Worm (Caenorhabditis elegans): ENCODE measurements around the gene prdx-3.

The prdx-3 gene

ce11 chrIII:4407144-4407543 lies at the start of gene prdx-3:
TSS of gene prdx-3 (plus strand) at chrIII:4407444.
- TF ChIP-seq unc-62 (GFP tag; optimal IDR thresholded peaks at IDR 0.05 in 1 of 2) (peak in 1 of 2 experiments; percentile 49), unc-62 (tag; optimal IDR thresholded peaks at IDR 0.05) (no peak), sdz-12 (GFP tag; optimal IDR thresholded peaks at IDR 0.05) (no peak), lir-3 (tag; optimal IDR thresholded peaks at IDR 0.05) (no peak), ctbp-1 (GFP tag; IDR thresholded peaks at IDR 0.05) (no peak), Y48G9A.11 (GFP tag; IDR thresholded peaks at IDR 0.05) (no peak), zag-1 (tag; optimal IDR thresholded peaks at IDR 0.05) (no peak), lin-38 (GFP tag; IDR thresholded peaks at IDR 0.05) (0 out of 2 replicates have a peak, but pooled peaks have one; percentile 9), daf-19 (GFP tag; conservative IDR thresholded peaks at IDR 0.05) (no peak)

- TF ChIP-seq daf-12 (tag; optimal IDR thresholded peaks at IDR 0.05) (no peak), unc-62 (GFP tag; optimal IDR thresholded peaks at IDR 0.05 in 1 of 2) (no peak), unc-62 (tag; optimal IDR thresholded peaks at IDR 0.05) (no peak), arid-1 (GFP tag; conservative IDR thresholded peaks at IDR 0.05) (no peak), nhr-102 (tag; optimal IDR thresholded peaks at IDR 0.05) (no peak)
These were observed 48.9 kb upstream of the prdx-3 start for ce11 chrIII:4358345-4358744.

- peak; percentile 70 for TF ChIP-seq aha-1 (tag)
- TF ChIP-seq unc-62 (GFP tag; optimal IDR thresholded peaks at IDR 0.05 in 1 of 2), result peak in 1 of 2 experiments; percentile 42
- no peak for TF ChIP-seq unc-62 (tag; optimal IDR thresholded peaks at IDR 0.05)
- no peak for TF ChIP-seq ztf-11 (tag; optimal IDR thresholded peaks at IDR 0.05)
These were observed 48.0 kb upstream of the prdx-3 start for ce11 chrIII:4359208-4359607.

ce11 chrIII:4359900-4360299 lies 47.3 kb upstream of the prdx-3 start:
- TF ChIP-seq nhr-76 (tag; optimal IDR thresholded peaks at IDR 0.05), result no peak
- no peak for TF ChIP-seq hmg-1.1 (GFP tag; IDR thresholded peaks at IDR 0.05)
- TF ChIP-seq egl-27 (tag; optimal IDR thresholded peaks at IDR 0.05), result no peak
- TF ChIP-seq lin-39 (tag; optimal IDR thresholded peaks at IDR 0.05), result no peak
- no peak for TF ChIP-seq php-3 (GFP tag; IDR thresholded peaks at IDR 0.05)
- TF ChIP-seq F10B5.3 (tag; optimal IDR thresholded peaks at IDR 0.05), result no peak
- TF ChIP-seq nhr-237 (tag; optimal IDR thresholded peaks at IDR 0.05), result no peak
- TF ChIP-seq nhr-28 (tag; optimal IDR thresholded peaks at IDR 0.05), result no peak
- TF ChIP-seq D1046.2 (GFP tag; IDR thresholded peaks at IDR 0.05), result no peak
- no peak for TF ChIP-seq zfp-3 (GFP tag; conservative IDR thresholded peaks at IDR 0.05)
- TF ChIP-seq pha-4 (GFP tag; IDR thresholded peaks at IDR 0.05), result no peak
- TF ChIP-seq pha-4 (tag; optimal IDR thresholded peaks at IDR 0.05), result no peak
- TF ChIP-seq nhr-10 (tag; optimal IDR thresholded peaks at IDR 0.05), result no peak
- TF ChIP-seq F44E2.7 (GFP tag; IDR thresholded peaks at IDR 0.05), result no peak
- TF ChIP-seq dmd-9 (GFP tag; IDR thresholded peaks at IDR 0.05), result no peak
- no peak for TF ChIP-seq tra-1 (GFP tag; IDR thresholded peaks at IDR 0.05)
- TF ChIP-seq Y105C5A.15 (GFP tag; IDR thresholded peaks at IDR 0.05), result no peak
- no peak for TF ChIP-seq ama-1 (optimal IDR thresholded peaks at IDR 0.05)
- no peak for TF ChIP-seq nhr-48 (tag; optimal IDR thresholded peaks at IDR 0.05)
- TF ChIP-seq Y75B8A.6 (GFP tag; IDR thresholded peaks at IDR 0.05), result no peak
- TF ChIP-seq F49E8.2 (tag; optimal IDR thresholded peaks at IDR 0.05; ENCODE audit: borderline replicate concordance), result no peak

ce11 chrIII:4362332-4362731 lies 44.9 kb upstream of the prdx-3 start:
- TF ChIP-seq lin-29 (GFP tag; IDR thresholded peaks at IDR 0.05), result 0 out of 2 replicates have a peak, but pooled peaks have one; percentile 16
- peak in 1 of 2 experiments; percentile 1 for TF ChIP-seq hif-1 (tag; optimal IDR thresholded peaks at IDR 0.05)
- peak; percentile 21 for TF ChIP-seq hlh-11 (tag; optimal IDR thresholded peaks at IDR 0.05)
- TF ChIP-seq ctbp-1 (GFP tag; IDR thresholded peaks at IDR 0.05), result 0 out of 2 replicates have a peak, but pooled peaks have one; percentile 30
- TF ChIP-seq arid-1 (GFP tag; conservative IDR thresholded peaks at IDR 0.05), result peak; percentile 63; the same call in 1 of the 2 replicates
- TF ChIP-seq mes-2 (tag; optimal IDR thresholded peaks at IDR 0.05; ENCODE audit: poor library complexity, severe bottlenecking), result peak; percentile 63
- TF ChIP-seq egl-43 (GFP tag; IDR thresholded peaks at IDR 0.05), result peak; percentile 69
- no peak for TF ChIP-seq T26A8.4 (GFP tag; IDR thresholded peaks at IDR 0.05)
- peak; percentile 41 for TF ChIP-seq dve-1 (tag; optimal IDR thresholded peaks at IDR 0.05; ENCODE audit: insufficient read depth)
- no peak for TF ChIP-seq snpc-4 (tag; optimal IDR thresholded peaks at IDR 0.05)
- TF ChIP-seq duxl-1 (tag; optimal IDR thresholded peaks at IDR 0.05; ENCODE audit: poor library complexity), result peak; percentile 35
- no peak for TF ChIP-seq jun-1 (tag; optimal IDR thresholded peaks at IDR 0.05)
- 0 out of 2 replicates have a peak, but pooled peaks have one; percentile 20 for TF ChIP-seq lin-1 (GFP tag; IDR thresholded peaks at IDR 0.05)

All from whole organism, L4 larva.